Worm (Caenorhabditis elegans) whole organism, L3 larva: Measurements from ENCODE around the gene sorf-1.

Experiments used
- ama-1 ChIP-seq: fragments of 150-350 bp; optimal IDR thresholded peaks from 2 replicates; lab custom pipeline; 2018
- ceh-28 ChIP-seq: fragments of 150-350 bp; optimal IDR thresholded peaks from 2 replicates; lab custom pipeline; 2014; ENCODE audit warnings: missing biosample characterization, missing genetic modification reagents, missing genetic modification characterization
- elt-1 ChIP-seq: fragments of 150-350 bp; optimal IDR thresholded peaks from 2 replicates; lab custom pipeline; 2014; ENCODE audit warnings: missing biosample characterization, missing genetic modification characterization
- fkh-10 ChIP-seq: sonication (generic microtip); optimal IDR thresholded peaks from 2 replicates; lab custom pipeline; 2017; ENCODE audit warnings: missing biosample characterization, missing genetic modification reagents, missing genetic modification characterization
- fkh-2 ChIP-seq: fragments of 150-350 bp; optimal IDR thresholded peaks from 2 replicates; lab custom pipeline; 2014; ENCODE audit warnings: missing biosample characterization, missing genetic modification reagents, missing genetic modification characterization
- fos-1 ChIP-seq: fragments of 150-350 bp; optimal IDR thresholded peaks from 2 replicates; lab custom pipeline; 2014; ENCODE audit warnings: missing biosample characterization, missing genetic modification characterization
- mdl-1 ChIP-seq: fragments of 150-350 bp; optimal IDR thresholded peaks from 2 replicates; lab custom pipeline; 2014; ENCODE audit warnings: missing biosample characterization, missing genetic modification characterization
- mml-1 ChIP-seq: fragments of 150-350 bp; sonication (generic microtip); optimal IDR thresholded peaks from 3 replicates; lab custom pipeline; 2014; ENCODE audit warnings: missing biosample characterization, missing genetic modification characterization
- nhr-237 ChIP-seq: fragments of 150-350 bp; optimal IDR thresholded peaks from 2 replicates; lab custom pipeline; 2014; ENCODE audit warnings: missing biosample characterization, missing genetic modification characterization
- nhr-25 ChIP-seq: sonication (generic microtip); optimal IDR thresholded peaks from 2 replicates; lab custom pipeline; 2017; ENCODE audit warnings: missing biosample characterization, missing genetic modification characterization
- pqm-1 ChIP-seq: fragments of 150-350 bp; optimal IDR thresholded peaks from 2 replicates; lab custom pipeline; 2017; ENCODE audit warnings: missing biosample characterization, missing genetic modification characterization, inconsistent platforms
- snpc-4 ChIP-seq: fragments of 150-350 bp; optimal IDR thresholded peaks from 2 replicates; lab custom pipeline; 2014; ENCODE audit warnings: missing biosample characterization, missing genetic modification characterization

DNA sequence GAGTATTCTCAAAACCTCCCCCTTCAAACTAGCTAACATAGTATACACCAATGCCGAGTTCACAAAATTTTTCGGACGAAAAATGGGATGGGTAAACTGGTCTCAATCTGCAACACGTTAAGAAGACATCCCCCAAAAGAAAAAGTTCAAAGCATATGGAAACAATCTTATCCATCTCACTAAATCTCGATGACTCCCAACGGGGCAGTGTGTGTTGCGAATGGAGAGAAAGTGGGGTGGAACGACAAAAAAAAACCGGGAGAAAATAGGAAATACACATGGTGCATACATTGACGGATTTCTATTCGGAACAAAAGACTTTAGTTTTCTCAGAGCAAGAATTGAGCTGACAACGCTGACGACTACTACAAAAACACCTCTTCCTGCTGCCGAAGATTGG lies 3.7 kb downstream of the sorf-1 start:
- TF ChIP-seq snpc-4 (tag; lab: Kevin White, UChicago) (no peak), fkh-2 (tag; lab: Kevin White, UChicago) (no peak), mml-1 (tag; lab: Kevin White, UChicago) (no peak), mdl-1 (tag; lab: Kevin White, UChicago) (no peak), ama-1 (lab: Kevin White, UChicago) (no peak), elt-1 (tag; lab: Kevin White, UChicago) (no peak), fos-1 (tag; lab: Kevin White, UChicago) (no peak), pqm-1 (tag; lab: Kevin White, UChicago) (no peak), fkh-10 (no peak), ceh-28 (tag; lab: Kevin White, UChicago) (no peak), nhr-237 (tag; lab: Kevin White, UChicago) (no peak), nhr-25 (no peak)
